Fruit fly (Drosophila melanogaster) whole organism, wandering third instar larva: ENCODE measurements around the gene Ras64B.

Experiments
- CG9705 ChIP-seq: fragments of 200-800 bp; sonication (Bioruptor generic); optimal IDR thresholded peaks from 2 replicates; lab custom pipeline; 2018; ENCODE audit warnings: missing biosample characterization, mild to moderate bottlenecking, missing genetic modification characterization
- CrebA ChIP-seq: fragments of 200-800 bp; sonication (Bioruptor generic); optimal IDR thresholded peaks from 2 replicates; lab custom pipeline; 2016; ENCODE audit warnings: missing biosample characterization, mild to moderate bottlenecking, missing genetic modification characterization, borderline replicate concordance
- Dfd ChIP-seq: fragments of >200 bp; optimal IDR thresholded peaks from 2 replicates; lab custom pipeline; 2017; ENCODE audit warnings: missing biosample characterization, missing genetic modification characterization
- Hnf4 ChIP-seq: fragments of 200-800 bp; sonication (Bioruptor generic); optimal IDR thresholded peaks from 2 replicates; lab custom pipeline; 2016; ENCODE audit warnings: missing biosample characterization, mild to moderate bottlenecking, missing genetic modification characterization
- Hr78 ChIP-seq: fragments of >200 bp; optimal IDR thresholded peaks from 2 replicates; lab custom pipeline; 2017; ENCODE audit warnings: missing biosample characterization, missing genetic modification characterization
- Jra ChIP-seq: sonication (Bioruptor generic); optimal IDR thresholded peaks from 2 replicates; lab custom pipeline; 2016; ENCODE audit warnings: missing biosample characterization, missing genetic modification characterization
- Mio ChIP-seq: sonication (Bioruptor generic); optimal IDR thresholded peaks from 2 replicates; lab custom pipeline; 2016; ENCODE audit warnings: missing biosample characterization, missing genetic modification characterization
- Myc ChIP-seq: fragments of >200 bp; optimal IDR thresholded peaks from 2 replicates; lab custom pipeline; 2017
- N ChIP-seq: fragments of >200 bp; optimal IDR thresholded peaks from 2 replicates; lab custom pipeline; 2018; ENCODE audit warnings: missing biosample characterization, missing external identifiers, missing genetic modification characterization
- OdsH ChIP-seq: fragments of 200-800 bp; sonication (Bioruptor generic); optimal IDR thresholded peaks from 2 replicates; lab custom pipeline; 2016; ENCODE audit warnings: missing biosample characterization, mild to moderate bottlenecking, missing genetic modification characterization
- Rel ChIP-seq, 2 experiments: fragments of 200-800 bp; sonication (Bioruptor generic) in 1 of 2; optimal IDR thresholded peaks; 2 replicates in 1 of 2; 3 replicates in 1 of 2; lab custom pipeline; 2016 to 2019; ENCODE audit warnings: mild to moderate bottlenecking in 2 of 2, missing biosample characterization in 2 of 2, missing genetic modification characterization in 2 of 2, moderate library complexity in 1 of 2
- Sp1 ChIP-seq: fragments of 200-800 bp; sonication (Bioruptor generic); optimal IDR thresholded peaks from 3 replicates; lab custom pipeline; 2019; ENCODE audit warnings: missing biosample characterization, mild to moderate bottlenecking, missing genetic modification characterization, moderate library complexity
- Vsx2 ChIP-seq: fragments of 200-300, 225-300 bp; sonication (Bioruptor generic); optimal IDR thresholded peaks from 2 replicates; lab custom pipeline; 2018; ENCODE audit warnings: missing biosample characterization, missing genetic modification characterization; ENCODE audit not compliant: partially characterized antibody
- br ChIP-seq: fragments of 200-800 bp; sonication (Bioruptor generic); optimal IDR thresholded peaks from 2 replicates; lab custom pipeline; 2016; ENCODE audit warnings: missing biosample characterization, missing genetic modification characterization
- brk ChIP-seq: fragments of 200-800 bp; sonication (Bioruptor generic); optimal IDR thresholded peaks from 2 replicates; lab custom pipeline; 2016; ENCODE audit warnings: missing biosample characterization, mild to moderate bottlenecking, missing genetic modification characterization
- dl ChIP-seq, 2 experiments: fragments of 175-275, 200-275 bp in 1 of 2; fragments of 200-275 bp in 1 of 2; sonication (Bioruptor generic); optimal IDR thresholded peaks; lab custom pipeline; 2018; ENCODE audit warnings: mild to moderate bottlenecking in 2 of 2, missing biosample characterization in 2 of 2, missing genetic modification characterization in 2 of 2, moderate library complexity in 2 of 2; ENCODE audit not compliant: partially characterized antibody in 2 of 2, insufficient read depth in 1 of 2
- dmrt93B ChIP-seq: fragments of 200-800 bp; sonication (Bioruptor generic); optimal IDR thresholded peaks from 2 replicates; lab custom pipeline; 2018; ENCODE audit warnings: missing biosample characterization, mild to moderate bottlenecking, missing genetic modification characterization
- ey ChIP-seq: fragments of 200-800 bp; sonication (Bioruptor generic); optimal IDR thresholded peaks from 2 replicates; lab custom pipeline; 2016; ENCODE audit warnings: missing biosample characterization, missing genetic modification characterization
- foxo ChIP-seq, 2 experiments: fragments of 200-800 bp; sonication (Bioruptor generic); optimal IDR thresholded peaks; 2 replicates in 1 of 2; 3 replicates in 1 of 2; lab custom pipeline; 2016 to 2017; ENCODE audit warnings: missing biosample characterization in 2 of 2, missing genetic modification characterization in 2 of 2
- fru ChIP-seq: fragments of 200-800 bp; sonication (Bioruptor generic); optimal IDR thresholded peaks from 3 replicates; lab custom pipeline; 2016; ENCODE audit warnings: missing biosample characterization, mild to moderate bottlenecking, missing genetic modification characterization
- h ChIP-seq: fragments of 200-800 bp; sonication (Bioruptor generic); optimal IDR thresholded peaks from 3 replicates; lab custom pipeline; 2016; ENCODE audit warnings: missing biosample characterization, mild to moderate bottlenecking, missing genetic modification characterization
- lola ChIP-seq: fragments of >200 bp; optimal IDR thresholded peaks from 2 replicates; lab custom pipeline; 2017; ENCODE audit warnings: missing biosample characterization, missing genetic modification characterization
- pan ChIP-seq: fragments of >200 bp; optimal IDR thresholded peaks from 2 replicates; lab custom pipeline; 2017
- psq ChIP-seq: fragments of 200-800 bp; sonication (Bioruptor generic); optimal IDR thresholded peaks from 3 replicates; lab custom pipeline; 2017; ENCODE audit warnings: missing biosample characterization, mild to moderate bottlenecking, missing genetic modification characterization, moderate library complexity
- rgr ChIP-seq: fragments of 200-800 bp; sonication (Bioruptor generic); optimal IDR thresholded peaks from 3 replicates; lab custom pipeline; 2016; ENCODE audit warnings: missing biosample characterization, mild to moderate bottlenecking, missing genetic modification characterization
- sage ChIP-seq: fragments of 200-800 bp; sonication (Bioruptor generic); optimal IDR thresholded peaks from 2 replicates; lab custom pipeline; 2016; ENCODE audit warnings: missing biosample characterization, mild to moderate bottlenecking, missing genetic modification characterization
- sv ChIP-seq: fragments of 200-800 bp; sonication (Bioruptor generic); optimal IDR thresholded peaks from 3 replicates; lab custom pipeline; 2016; ENCODE audit warnings: missing biosample characterization, missing genetic modification characterization
- tai ChIP-seq: sonication (Bioruptor generic); optimal IDR thresholded peaks from 2 replicates; lab custom pipeline; 2016; ENCODE audit warnings: missing biosample characterization, missing genetic modification characterization
- usp ChIP-seq: fragments of >200 bp; optimal IDR thresholded peaks from 2 replicates; lab custom pipeline; 2017; ENCODE audit warnings: missing biosample characterization, missing genetic modification characterization
- woc ChIP-seq: sonication (Bioruptor generic); optimal IDR thresholded peaks from 2 replicates; lab custom pipeline; 2016; ENCODE audit warnings: missing biosample characterization, mild to moderate bottlenecking, missing genetic modification characterization

Gene Ras64B

dm6 chr3L:4110212-4110611, 28.7 kb upstream of the Ras64B start:
- no peak for TF ChIP-seq Mio (GFP tag; lab: Kevin White, UChicago)
- no peak for TF ChIP-seq Rel (GFP tag; optimal IDR thresholded peaks at IDR 0.05; lab: Kevin White, UChicago)
- TF ChIP-seq Rel (tag; optimal IDR thresholded peaks at IDR 0.05; lab: Kevin White, UChicago), result no peak
- TF ChIP-seq Myc, result no peak
- no peak for TF ChIP-seq tai (GFP tag; lab: Kevin White, UChicago)
- TF ChIP-seq Hnf4 (GFP tag; lab: Kevin White, UChicago), result no peak
- no peak for TF ChIP-seq br (GFP tag; lab: Kevin White, UChicago)
- no peak for TF ChIP-seq Sp1 (GFP tag; lab: Kevin White, UChicago)
- no peak for TF ChIP-seq sv (GFP tag; lab: Kevin White, UChicago)
- no peak for TF ChIP-seq Vsx2 (GFP tag; lab: Kevin White, UChicago)

dm6 chr3L:4113998-4114397, 24.9 kb upstream of the Ras64B start:
- no peak for TF ChIP-seq usp (GFP tag; lab: Kevin White, UChicago)
- no peak for TF ChIP-seq Hnf4 (GFP tag; lab: Kevin White, UChicago)
- no peak for TF ChIP-seq sage (GFP tag; lab: Kevin White, UChicago)
- TF ChIP-seq Dfd (GFP tag; lab: Kevin White, UChicago), result no peak

DNA sequence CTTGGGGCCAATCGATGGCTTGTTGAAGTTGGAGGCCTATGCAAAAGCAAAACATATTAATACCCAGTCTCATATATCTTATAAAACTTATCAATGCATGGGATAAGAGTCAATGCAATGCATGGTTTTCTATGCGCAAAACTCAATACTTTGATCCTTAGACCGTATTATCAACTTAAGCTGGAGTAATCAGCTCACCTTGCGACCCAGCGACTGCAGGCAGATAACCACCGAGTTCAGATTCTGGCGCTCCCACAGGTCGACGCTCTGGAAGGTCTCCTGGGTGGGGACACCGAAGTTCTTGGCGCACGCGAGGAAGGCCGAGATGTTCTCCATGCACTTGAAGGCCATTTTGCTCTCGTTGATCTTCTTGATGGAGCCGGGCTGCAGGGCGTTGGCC, 23.8 kb upstream of the Ras64B start:
- TF ChIP-seq rgr (GFP tag; lab: Kevin White, UChicago) (no peak), sage (GFP tag; lab: Kevin White, UChicago) (no peak), dl (GFP tag; optimal IDR thresholded peaks at IDR 0.05; lab: Kevin White, UChicago; ENCODE audit: insufficient read depth in 1 of 2, partially characterized antibody in 2 of 2) (no peak), Mio (GFP tag; lab: Kevin White, UChicago) (no peak), Hr78 (no peak), fru (GFP tag; lab: Kevin White, UChicago) (no peak), psq (no peak), br (GFP tag; lab: Kevin White, UChicago) (no peak), Hnf4 (GFP tag; lab: Kevin White, UChicago) (no peak), CrebA (no peak), Vsx2 (GFP tag; lab: Kevin White, UChicago) (no peak), woc (GFP tag; lab: Kevin White, UChicago) (no peak), dmrt93B (GFP tag; lab: Kevin White, UChicago) (no peak), lola (GFP tag; lab: Kevin White, UChicago) (no peak), Jra (no peak)

dm6 chr3L:4115701-4116100, 23.2 kb upstream of the Ras64B start:
- TF ChIP-seq h (GFP tag; lab: Kevin White, UChicago) (peak; percentile 12), psq (no peak), Rel (GFP tag; optimal IDR thresholded peaks at IDR 0.05; lab: Kevin White, UChicago) (no peak), Rel (tag; optimal IDR thresholded peaks at IDR 0.05; lab: Kevin White, UChicago) (peak; percentile 62)

DNA sequence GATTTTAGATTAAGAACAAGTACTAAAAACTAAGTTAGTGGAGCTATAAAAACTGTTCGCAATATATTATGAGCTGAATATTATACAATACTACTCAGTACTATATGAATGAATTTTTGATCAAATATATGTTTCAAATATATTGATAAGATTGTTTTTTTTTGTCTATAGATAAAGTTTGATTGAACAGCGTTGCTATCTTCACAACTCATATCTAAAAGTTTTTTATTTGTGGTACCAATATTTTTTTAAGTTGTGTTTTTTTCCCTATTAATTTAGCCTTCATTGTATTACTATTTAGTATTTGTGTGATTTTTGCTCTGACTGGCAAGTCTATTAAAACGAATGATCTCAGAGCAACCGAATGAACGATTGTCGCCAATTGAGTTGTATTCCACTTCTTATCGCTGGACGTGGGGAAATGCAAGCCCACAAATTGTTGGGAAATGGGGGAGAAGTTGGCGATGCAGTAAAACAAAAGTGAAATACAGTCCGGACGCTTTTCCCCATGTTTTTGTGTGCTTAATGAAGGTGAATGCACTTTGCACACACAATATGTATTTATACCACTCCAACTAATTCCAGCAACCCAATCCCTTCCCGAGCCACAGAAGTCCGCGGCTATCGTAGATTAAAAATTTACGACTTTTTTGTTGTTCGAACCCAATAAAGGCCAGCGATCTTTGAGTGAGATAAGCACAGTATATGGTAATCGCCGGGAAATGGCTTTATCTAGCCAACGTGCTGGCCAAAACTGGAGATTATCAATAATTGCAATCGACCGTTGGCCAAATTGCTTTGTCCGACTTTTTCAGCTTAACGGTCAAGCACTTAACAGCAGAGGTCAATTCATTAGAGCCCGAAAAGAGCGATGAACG, 22.1 kb upstream of the Ras64B start:
- TF ChIP-seq Vsx2 (GFP tag; lab: Kevin White, UChicago) (no peak), Sp1 (GFP tag; lab: Kevin White, UChicago) (no peak), rgr (GFP tag; lab: Kevin White, UChicago) (peak; percentile 14), lola (GFP tag; lab: Kevin White, UChicago) (no peak), Rel (GFP tag; optimal IDR thresholded peaks at IDR 0.05; lab: Kevin White, UChicago) (no peak), Rel (tag; optimal IDR thresholded peaks at IDR 0.05; lab: Kevin White, UChicago) (peak; percentile 85), foxo (GFP tag; optimal IDR thresholded peaks at IDR 0.05; lab: Kevin White, UChicago) (peak in 1 of 2 experiments; percentile 14), OdsH (GFP tag; lab: Kevin White, UChicago) (peak; percentile 51), ey (GFP tag; lab: Kevin White, UChicago) (peak; percentile 12), brk (GFP tag; lab: Kevin White, UChicago) (peak; percentile 13), Hr78 (no peak), Jra (no peak), N (GFP tag; lab: Kevin White, UChicago) (no peak), CG9705 (no peak), woc (GFP tag; lab: Kevin White, UChicago) (peak; percentile 9), pan (lab: Kevin White, UChicago) (no peak)
